Fruit fly (Drosophila melanogaster) whole organism: ENCODE results near the gene CG3277.
A peak's percentile ranks its signal among the peaks of the same experiment; 100 is the strongest.

ENCODE experiments used
- CG8478 ChIP-seq: fragments of >200 bp; optimal IDR thresholded peaks from 2 replicates; lab custom pipeline; 2018; ENCODE audit warnings: inconsistent platforms
- Dll ChIP-seq: fragments of >200 bp; optimal IDR thresholded peaks from 2 replicates; lab custom pipeline; 2017
- EcR ChIP-seq, 2 experiments: fragments of >200 bp; optimal IDR thresholded peaks; 2 replicates each; lab custom pipeline; 2017; ENCODE audit warnings: missing biosample characterization in 2 of 2, missing genetic modification characterization in 2 of 2, missing genetic modification reagents in 2 of 2
- pan ChIP-seq: fragments of >200 bp; optimal IDR thresholded peaks from 2 replicates; lab custom pipeline; 2017
- psq ChIP-seq: fragments of >200 bp; optimal IDR thresholded peaks from 2 replicates; lab custom pipeline; 2017
- usp ChIP-seq: fragments of >200 bp; optimal IDR thresholded peaks from 2 replicates; lab custom pipeline; 2017; ENCODE audit warnings: missing biosample characterization, missing genetic modification characterization, mixed read lengths

- TF ChIP-seq EcR (GFP tag; optimal IDR thresholded peaks at IDR 0.05; lab: Kevin White, UChicago) = peak; percentile 10 to 68
- TF ChIP-seq psq (lab: Kevin White, UChicago) = no peak
- TF ChIP-seq usp = no peak
- TF ChIP-seq CG8478 (lab: Kevin White, UChicago) = no peak
- TF ChIP-seq pan (lab: Kevin White, UChicago) = no peak
- TF ChIP-seq Dll (lab: Kevin White, UChicago) = no peak
Observed at dm6 chr2L:3341231-3341935, 37.5 kb downstream of the CG3277 start.
